Worm (Caenorhabditis elegans) whole organism, early embryonic: ENCODE results near the gene C43F9.7.

Source experiments
- F13C5.2 ChIP-seq: sonication (generic microtip); optimal IDR thresholded peaks from 2 replicates; lab custom pipeline; 2017; ENCODE audit warnings: mild to moderate bottlenecking, missing genetic modification characterization, inconsistent platforms, missing compliant biosample characterization
- aly-1 ChIP-seq: sonication (generic microtip); optimal IDR thresholded peaks from 2 replicates; lab custom pipeline; 2016; ENCODE audit warnings: missing genetic modification characterization, missing compliant biosample characterization
- ama-1 ChIP-seq: fragments of 150-350 bp; optimal IDR thresholded peaks from 2 replicates; lab custom pipeline; 2014
- ceh-13 ChIP-seq: fragments of 200-800 bp; sonication (Bioruptor generic); optimal IDR thresholded peaks from 2 replicates; lab custom pipeline; 2018; ENCODE audit warnings: mild to moderate bottlenecking, missing genetic modification characterization, missing compliant biosample characterization
- ceh-36 ChIP-seq: sonication (generic microtip); optimal IDR thresholded peaks from 2 replicates; lab custom pipeline; 2016; ENCODE audit warnings: missing genetic modification characterization, inconsistent platforms, missing compliant biosample characterization
- ets-7 ChIP-seq: sonication (generic microtip); optimal IDR thresholded peaks from 2 replicates; lab custom pipeline; 2016; ENCODE audit warnings: missing genotype, missing genetic modification characterization, missing compliant biosample characterization
- flt-1 ChIP-seq: fragments of 200-800 bp; sonication (Bioruptor generic); IDR thresholded peaks from 2 replicates; pipeline ENCODE4 v1.3.6; 2022; ENCODE audit warnings: missing genetic modification characterization, missing compliant biosample characterization
- hmg-4 ChIP-seq: fragments of 200-800 bp; sonication (Bioruptor generic); optimal IDR thresholded peaks from 2 replicates; lab custom pipeline; 2018; ENCODE audit warnings: mild to moderate bottlenecking, missing genetic modification characterization, missing compliant biosample characterization
- hnd-1 ChIP-seq: sonication (generic microtip); optimal IDR thresholded peaks from 2 replicates; lab custom pipeline; 2016; ENCODE audit warnings: missing genetic modification characterization, missing compliant biosample characterization
- pes-1 ChIP-seq: fragments of 200-800 bp; sonication (Bioruptor generic); IDR thresholded peaks from 2 replicates; pipeline ENCODE4 v1.3.6; 2022; ENCODE audit warnings: missing genetic modification reagents, missing genetic modification characterization, missing compliant biosample characterization
- sea-1 ChIP-seq: fragments of 200-800 bp; sonication (Bioruptor generic); conservative IDR thresholded peaks from 2 replicates; pipeline ENCODE4 v1.3.6; 2022; ENCODE audit warnings: missing genetic modification characterization, missing compliant biosample characterization
- tbx-11 ChIP-seq: fragments of 200-800 bp; sonication (Bioruptor generic); IDR thresholded peaks from 2 replicates; pipeline ENCODE4 v1.3.6; 2022; ENCODE audit warnings: missing genetic modification characterization, missing compliant biosample characterization
- tbx-37 ChIP-seq: fragments of 200-800 bp; sonication (Bioruptor generic); conservative IDR thresholded peaks from 2 replicates; pipeline ENCODE4 v1.3.6; 2022; ENCODE audit warnings: missing genetic modification reagents, missing genetic modification characterization, missing compliant biosample characterization
- tra-4 ChIP-seq: sonication (generic microtip); optimal IDR thresholded peaks from 2 replicates; lab custom pipeline; 2017; ENCODE audit warnings: missing genetic modification characterization, missing compliant biosample characterization

ce11 chrIV:10616366-10616765 is 22.9 kb upstream of the C43F9.7 start:
- TF ChIP-seq hnd-1, result no peak
- no peak for TF ChIP-seq tbx-37 (GFP tag; lab: Robert Waterston, UW)
- TF ChIP-seq aly-1 (tag; lab: Kevin White, UChicago), result no peak
- TF ChIP-seq ceh-13, result no peak
- no peak for TF ChIP-seq ceh-36 (tag; lab: Kevin White, UChicago)
- TF ChIP-seq pes-1, result no peak
- TF ChIP-seq flt-1 (GFP tag; lab: Robert Waterston, UW), result no peak
- no peak for TF ChIP-seq ama-1 (lab: Kevin White, UChicago)
- TF ChIP-seq F13C5.2, result no peak
- TF ChIP-seq tra-4 (tag; lab: Kevin White, UChicago), result no peak
- TF ChIP-seq tbx-11 (GFP tag; lab: Robert Waterston, UW), result no peak
- no peak for TF ChIP-seq ets-7
- TF ChIP-seq hmg-4 (GFP tag; lab: Kevin White, UChicago), result no peak
- no peak for TF ChIP-seq sea-1
